Worm (Caenorhabditis elegans) whole organism, midembryonic: ENCODE measurements around the gene mrpl-39.

Experiments used
- T22C8.4 ChIP-seq: fragments of 200-800 bp; sonication (Bioruptor generic); IDR thresholded peaks from 2 replicates; pipeline ENCODE4 v1.3.6; 2022; ENCODE audit warnings: missing genetic modification characterization, missing compliant biosample characterization
- cog-1 ChIP-seq: sonication (generic microtip); optimal IDR thresholded peaks from 2 replicates; lab custom pipeline; 2016; ENCODE audit warnings: missing genetic modification characterization, missing compliant biosample characterization
- flt-1 ChIP-seq: fragments of 200-800 bp; sonication (Bioruptor generic); IDR thresholded peaks from 2 replicates; pipeline ENCODE4 v1.3.6; 2022; ENCODE audit warnings: missing genetic modification characterization, missing compliant biosample characterization
- klf-2 ChIP-seq: fragments of 200-800 bp; sonication (Bioruptor generic); conservative IDR thresholded peaks from 2 replicates; pipeline ENCODE4 v1.3.6; 2022; ENCODE audit warnings: missing genetic modification reagents, missing genetic modification characterization, missing compliant biosample characterization
- med-1 ChIP-seq: sonication (generic microtip); optimal IDR thresholded peaks from 2 replicates; lab custom pipeline; 2017; ENCODE audit warnings: missing genetic modification characterization, mild to moderate bottlenecking, missing compliant biosample characterization, antibody characterized with exemption, missing genetic modification reagents; ENCODE audit not compliant: insufficient read depth
- ref-1 ChIP-seq: fragments of 200-800 bp; sonication (Bioruptor generic); conservative IDR thresholded peaks from 2 replicates; pipeline ENCODE4 v1.3.6; 2022; ENCODE audit warnings: missing genetic modification reagents, missing genetic modification characterization, missing compliant biosample characterization
- tab-1 ChIP-seq: fragments of 200-800 bp; sonication (Bioruptor generic); IDR thresholded peaks from 2 replicates; pipeline ENCODE4 v1.3.6; 2022; ENCODE audit warnings: missing genetic modification characterization, missing compliant biosample characterization
- ztf-23 ChIP-seq: fragments of 200-800 bp; sonication (Bioruptor generic); IDR thresholded peaks from 2 replicates; pipeline ENCODE4 v1.3.6; 2022; ENCODE audit warnings: missing genetic modification reagents, missing genetic modification characterization, missing compliant biosample characterization
- ztf-29 ChIP-seq: fragments of 200-800 bp; sonication (Bioruptor generic); IDR thresholded peaks from 2 replicates; pipeline ENCODE4 v1.3.6; 2022; ENCODE audit warnings: missing genetic modification reagents, missing genetic modification characterization, missing compliant biosample characterization

DNA sequence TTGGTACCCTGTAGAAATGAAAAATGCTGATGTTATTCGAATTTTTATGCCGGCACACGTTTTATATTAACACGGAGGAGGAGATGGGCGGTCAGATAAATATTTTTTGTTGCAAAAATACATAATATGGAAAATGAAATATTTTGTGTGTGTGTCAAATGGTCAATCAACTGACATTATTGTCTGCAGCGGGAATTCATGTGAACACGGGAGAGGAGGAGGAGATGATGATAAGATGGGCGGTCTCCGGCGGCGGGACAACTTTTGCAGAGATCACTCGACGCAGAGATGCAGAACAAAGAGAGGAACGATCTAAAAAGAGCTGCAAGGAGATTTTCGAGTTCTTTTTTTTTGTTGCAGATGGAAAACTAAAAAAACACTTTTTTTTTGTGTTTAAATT lies 49.7 kb upstream of the mrpl-39 start, which contains the start of gene dhs-13:
- TF ChIP-seq T22C8.4, result no peak
- no peak for TF ChIP-seq med-1 (GFP tag; lab: Kevin White, UChicago)
- no peak for TF ChIP-seq ref-1
- no peak for TF ChIP-seq cog-1 (tag; lab: Kevin White, UChicago)
- TF ChIP-seq flt-1 (GFP tag; lab: Robert Waterston, UW), result no peak
- TF ChIP-seq ztf-29, result no peak
- TF ChIP-seq klf-2 (GFP tag; lab: Robert Waterston, UW), result no peak
- TF ChIP-seq tab-1 (GFP tag; lab: Robert Waterston, UW), result no peak
- no peak for TF ChIP-seq ztf-23 (GFP tag; lab: Robert Waterston, UW)
